Worm (Caenorhabditis elegans) whole organism, L1 larva: ENCODE measurements around the gene srh-194.
"Not testable (repeated sequence)": the region's sequence is repeated elsewhere in the genome, so short reads cannot be mapped to it uniquely, and the experiment has no call there.

Experiments used
- ceh-8 ChIP-seq: fragments of 200-800 bp; sonication (Bioruptor generic); optimal IDR thresholded peaks from 2 replicates; lab custom pipeline; 2018; ENCODE audit warnings: mild to moderate bottlenecking, missing genetic modification characterization, moderate library complexity, missing compliant biosample characterization
- ceh-82 ChIP-seq, 3 experiments: fragments of 150-350 bp in 1 of 3; sonication (generic microtip) in 2 of 3; optimal IDR thresholded peaks; 2 replicates each; lab custom pipeline; 2014 to 2017; ENCODE audit warnings: missing biosample characterization in 3 of 3, missing genetic modification characterization in 3 of 3
- grh-1 ChIP-seq: fragments of 200-800 bp; sonication (Bioruptor generic); IDR thresholded peaks from 2 replicates; pipeline ENCODE4 v1.3.6; 2022; ENCODE audit warnings: missing genetic modification reagents, missing genetic modification characterization, missing compliant biosample characterization
- nhr-237 ChIP-seq: fragments of 150-350 bp; optimal IDR thresholded peaks from 2 replicates; lab custom pipeline; 2014; ENCODE audit warnings: missing biosample characterization, missing genetic modification characterization
- nhr-28 ChIP-seq: fragments of 150-350 bp; optimal IDR thresholded peaks from 2 replicates; lab custom pipeline; 2014; ENCODE audit warnings: missing biosample characterization, missing genetic modification characterization

ce11 chrV:4293425-4293824 lies at the start of gene srh-194:
- TF ChIP-seq nhr-237 (tag; lab: Kevin White, UChicago); ceh-8 (GFP tag; lab: Kevin White, UChicago); grh-1 (GFP tag; lab: Robert Waterston, UW); ceh-82 (tag; optimal IDR thresholded peaks at IDR 0.05; lab: Kevin White, UChicago); nhr-28 (tag; lab: Kevin White, UChicago): not testable (repeated sequence)
